Worm (Caenorhabditis elegans) whole organism, L1 larva: Measurements from ENCODE around the gene fipr-7.

Experiments
- C04F5.9 ChIP-seq: sonication (generic microtip); optimal IDR thresholded peaks from 2 replicates; lab custom pipeline; 2016; ENCODE audit warnings: missing genetic modification characterization, missing compliant biosample characterization
- C16A3.4 ChIP-seq: fragments of 150-350 bp; optimal IDR thresholded peaks from 2 replicates; lab custom pipeline; 2014; ENCODE audit warnings: missing biosample characterization, missing genetic modification characterization
- Y116A8C.19 ChIP-seq: sonication (generic microtip); optimal IDR thresholded peaks from 2 replicates; lab custom pipeline; 2016; ENCODE audit warnings: missing compliant biosample characterization, missing genetic modification characterization, borderline replicate concordance
- aha-1 ChIP-seq: fragments of 150-350 bp; optimal IDR thresholded peaks from 2 replicates; lab custom pipeline; 2014; ENCODE audit warnings: missing biosample characterization, missing genetic modification characterization
- alr-1 ChIP-seq: fragments of 200-800 bp; sonication (Bioruptor generic); optimal IDR thresholded peaks from 2 replicates; lab custom pipeline; 2018; ENCODE audit warnings: borderline replicate concordance, mild to moderate bottlenecking, missing genetic modification characterization, missing compliant biosample characterization
- ceh-8 ChIP-seq: fragments of 200-800 bp; sonication (Bioruptor generic); optimal IDR thresholded peaks from 2 replicates; lab custom pipeline; 2018; ENCODE audit warnings: mild to moderate bottlenecking, missing genetic modification characterization, moderate library complexity, missing compliant biosample characterization
- ceh-82 ChIP-seq, 3 experiments: fragments of 150-350 bp in 1 of 3; sonication (generic microtip) in 2 of 3; optimal IDR thresholded peaks; 2 replicates each; lab custom pipeline; 2014 to 2017; ENCODE audit warnings: missing biosample characterization in 3 of 3, missing genetic modification characterization in 3 of 3
- ceh-88 ChIP-seq: fragments of 200-800 bp; sonication (Bioruptor generic); IDR thresholded peaks from 2 replicates; pipeline ENCODE4 v1.3.6; 2022; ENCODE audit warnings: missing genetic modification characterization, missing compliant biosample characterization
- ceh-90 ChIP-seq: sonication (generic microtip); optimal IDR thresholded peaks from 2 replicates; lab custom pipeline; 2016; ENCODE audit warnings: missing genetic modification characterization, missing compliant biosample characterization
- ces-1 ChIP-seq: fragments of 150-350 bp; optimal IDR thresholded peaks from 2 replicates; lab custom pipeline; 2014; ENCODE audit warnings: missing biosample characterization, missing genetic modification reagents, missing genetic modification characterization
- dpl-1 ChIP-seq, 3 experiments: fragments of 150-350 bp in 2 of 3; sonication (generic microtip) in 1 of 3; optimal IDR thresholded peaks; 2 replicates each; lab custom pipeline; 2014 to 2017; ENCODE audit warnings: missing biosample characterization in 3 of 3, missing genetic modification characterization in 3 of 3, missing genetic modification reagents in 3 of 3
- dsc-1 ChIP-seq: sonication (generic microtip); optimal IDR thresholded peaks from 2 replicates; lab custom pipeline; 2016; ENCODE audit warnings: mild to moderate bottlenecking, missing genetic modification characterization, missing compliant biosample characterization
- efl-1 ChIP-seq, 4 experiments: fragments of 150-350 bp; optimal IDR thresholded peaks in 3 of 4; peaks in 1 of 4; 1 replicate in 1 of 4; 2 replicates in 3 of 4; lab custom pipeline; 2014; ENCODE audit warnings: missing biosample characterization in 2 of 4, missing genetic modification characterization in 2 of 4, missing genetic modification reagents in 2 of 4
- efl-3 ChIP-seq: fragments of 200-800 bp; sonication (Bioruptor generic); optimal IDR thresholded peaks from 2 replicates; lab custom pipeline; 2018; ENCODE audit warnings: mild to moderate bottlenecking, missing genetic modification characterization, missing compliant biosample characterization
- egl-13 ChIP-seq: sonication (generic microtip); optimal IDR thresholded peaks from 2 replicates; lab custom pipeline; 2016; ENCODE audit warnings: missing genotype, missing genetic modification reagents, missing genetic modification characterization, missing compliant biosample characterization
- egl-27 ChIP-seq, 2 experiments: fragments of 150-350 bp in 1 of 2; sonication (generic microtip); optimal IDR thresholded peaks; 3 replicates each; lab custom pipeline; 2017 to 2018; ENCODE audit warnings: missing biosample characterization in 2 of 2, missing genetic modification characterization in 2 of 2, missing genetic modification reagents in 2 of 2
- ets-5 ChIP-seq: fragments of 200-800 bp; sonication (Bioruptor generic); IDR thresholded peaks from 2 replicates; pipeline ENCODE4 v1.3.6; 2022; ENCODE audit warnings: missing genetic modification characterization, missing compliant biosample characterization
- fkh-10 ChIP-seq: sonication (generic microtip); optimal IDR thresholded peaks from 2 replicates; lab custom pipeline; 2017; ENCODE audit warnings: missing biosample characterization, missing genetic modification reagents, missing genetic modification characterization
- fkh-4 ChIP-seq: sonication (generic microtip); optimal IDR thresholded peaks from 2 replicates; lab custom pipeline; 2016; ENCODE audit warnings: missing compliant biosample characterization, missing genetic modification characterization, borderline replicate concordance
- fkh-8 ChIP-seq: sonication (generic microtip); optimal IDR thresholded peaks from 2 replicates; lab custom pipeline; 2016; ENCODE audit warnings: mild to moderate bottlenecking, missing genetic modification characterization, missing compliant biosample characterization
- fos-1 ChIP-seq: fragments of 150-350 bp; optimal IDR thresholded peaks from 2 replicates; lab custom pipeline; 2014; ENCODE audit warnings: missing biosample characterization, missing genetic modification characterization
- grh-1 ChIP-seq: fragments of 200-800 bp; sonication (Bioruptor generic); IDR thresholded peaks from 2 replicates; pipeline ENCODE4 v1.3.6; 2022; ENCODE audit warnings: missing genetic modification reagents, missing genetic modification characterization, missing compliant biosample characterization
- irx-1 ChIP-seq: sonication (generic microtip); optimal IDR thresholded peaks from 2 replicates; lab custom pipeline; 2016; ENCODE audit warnings: missing genetic modification characterization, missing compliant biosample characterization
- isw-1 ChIP-seq: fragments of 200-800 bp; sonication (Bioruptor generic); IDR thresholded peaks from 2 replicates; pipeline ENCODE4 v1.3.6; 2022; ENCODE audit warnings: missing genetic modification characterization, missing compliant biosample characterization
- jun-1 ChIP-seq: fragments of 150-350 bp; optimal IDR thresholded peaks from 2 replicates; lab custom pipeline; 2014; ENCODE audit warnings: missing biosample characterization, missing genetic modification reagents, missing genetic modification characterization
- lin-14 ChIP-seq: fragments of 200-800 bp; sonication (Bioruptor generic); optimal IDR thresholded peaks from 2 replicates; lab custom pipeline; 2018; ENCODE audit warnings: mild to moderate bottlenecking, missing genetic modification characterization, moderate library complexity, missing compliant biosample characterization
- lin-15B ChIP-seq: fragments of 150-350 bp; sonication (generic microtip); optimal IDR thresholded peaks from 3 replicates; lab custom pipeline; 2014; ENCODE audit warnings: missing biosample characterization, missing genetic modification characterization
- lin-35 ChIP-seq, 2 experiments: fragments of 150-350 bp; optimal IDR thresholded peaks; 2 replicates each; lab custom pipeline; 2014; ENCODE audit warnings: missing biosample characterization in 2 of 2, missing genetic modification characterization in 2 of 2, missing genetic modification reagents in 2 of 2
- lsy-2 ChIP-seq, 2 experiments: fragments of 150-350 bp; optimal IDR thresholded peaks; 2 replicates each; lab custom pipeline; 2014; ENCODE audit warnings: missing biosample characterization in 2 of 2, missing genetic modification characterization in 2 of 2
- mab-9 ChIP-seq: fragments of 200-800 bp; sonication (Bioruptor generic); IDR thresholded peaks from 2 replicates; pipeline ENCODE4 v1.3.6; 2022; ENCODE audit warnings: missing genetic modification reagents, missing genetic modification characterization, missing compliant biosample characterization
- mep-1 ChIP-seq: fragments of 150-350 bp; optimal IDR thresholded peaks from 2 replicates; lab custom pipeline; 2014; ENCODE audit warnings: missing biosample characterization, missing genetic modification characterization
- nhr-20 ChIP-seq: sonication (generic microtip); optimal IDR thresholded peaks from 2 replicates; lab custom pipeline; 2016; ENCODE audit warnings: mild to moderate bottlenecking, missing genetic modification characterization, missing compliant biosample characterization
- nhr-28 ChIP-seq: fragments of 150-350 bp; optimal IDR thresholded peaks from 2 replicates; lab custom pipeline; 2014; ENCODE audit warnings: missing biosample characterization, missing genetic modification characterization
- nhr-47 ChIP-seq: sonication (generic microtip); optimal IDR thresholded peaks from 2 replicates; lab custom pipeline; 2016; ENCODE audit warnings: mild to moderate bottlenecking, missing genetic modification characterization, moderate library complexity, missing compliant biosample characterization
- nhr-71 ChIP-seq: sonication (generic microtip); optimal IDR thresholded peaks from 2 replicates; lab custom pipeline; 2016; ENCODE audit warnings: mild to moderate bottlenecking, missing genetic modification characterization, moderate library complexity, missing compliant biosample characterization
- nhr-90 ChIP-seq: sonication (generic microtip); optimal IDR thresholded peaks from 2 replicates; lab custom pipeline; 2016; ENCODE audit warnings: mild to moderate bottlenecking, missing genetic modification characterization, missing compliant biosample characterization; ENCODE audit not compliant: poor library complexity
- pax-3 ChIP-seq: fragments of 200-800 bp; sonication (Bioruptor generic); optimal IDR thresholded peaks from 2 replicates; lab custom pipeline; 2018; ENCODE audit warnings: mild to moderate bottlenecking, missing genetic modification characterization, moderate library complexity, missing compliant biosample characterization
- pqm-1 ChIP-seq: sonication (generic microtip); optimal IDR thresholded peaks from 3 replicates; lab custom pipeline; 2017; ENCODE audit warnings: missing biosample characterization, missing genetic modification characterization
- rnt-1 ChIP-seq: sonication (generic microtip); optimal IDR thresholded peaks from 2 replicates; lab custom pipeline; 2016; ENCODE audit warnings: mild to moderate bottlenecking, missing genetic modification characterization, moderate library complexity, missing compliant biosample characterization
- skn-1 ChIP-seq: fragments of 150-350 bp; optimal IDR thresholded peaks from 2 replicates; lab custom pipeline; 2014; ENCODE audit warnings: missing biosample characterization, missing genetic modification characterization
- snu-23 ChIP-seq: sonication (generic microtip); optimal IDR thresholded peaks from 2 replicates; lab custom pipeline; 2016; ENCODE audit warnings: missing genetic modification characterization, missing compliant biosample characterization
- swsn-7 ChIP-seq: sonication (generic microtip); optimal IDR thresholded peaks from 2 replicates; lab custom pipeline; 2016; ENCODE audit warnings: missing genetic modification characterization, missing compliant biosample characterization
- tbx-2 ChIP-seq: sonication (generic microtip); optimal IDR thresholded peaks from 2 replicates; lab custom pipeline; 2016; ENCODE audit warnings: missing genetic modification characterization, missing compliant biosample characterization
- unc-86 ChIP-seq: sonication (generic microtip); optimal IDR thresholded peaks from 2 replicates; lab custom pipeline; 2016; ENCODE audit warnings: missing genetic modification characterization, missing compliant biosample characterization
- vab-15 ChIP-seq: sonication (generic microtip); optimal IDR thresholded peaks from 2 replicates; lab custom pipeline; 2017; ENCODE audit warnings: missing genotype, mild to moderate bottlenecking, missing genetic modification characterization, missing compliant biosample characterization
- xbp-1 ChIP-seq: sonication (generic microtip); optimal IDR thresholded peaks from 2 replicates; lab custom pipeline; 2016; ENCODE audit warnings: missing genetic modification characterization, missing compliant biosample characterization
- zag-1 ChIP-seq: fragments of 150-350 bp; optimal IDR thresholded peaks from 2 replicates; lab custom pipeline; 2014; ENCODE audit warnings: missing biosample characterization, missing genetic modification characterization
- zip-4 ChIP-seq: fragments of 200-800 bp; sonication (Bioruptor generic); optimal IDR thresholded peaks from 2 replicates; lab custom pipeline; 2018; ENCODE audit warnings: mild to moderate bottlenecking, missing genetic modification characterization, moderate library complexity, missing compliant biosample characterization
- ztf-4 ChIP-seq: fragments of 150-350 bp; optimal IDR thresholded peaks from 2 replicates; lab custom pipeline; 2014; ENCODE audit warnings: missing biosample characterization, missing genetic modification characterization

The fipr-7 gene

DNA sequence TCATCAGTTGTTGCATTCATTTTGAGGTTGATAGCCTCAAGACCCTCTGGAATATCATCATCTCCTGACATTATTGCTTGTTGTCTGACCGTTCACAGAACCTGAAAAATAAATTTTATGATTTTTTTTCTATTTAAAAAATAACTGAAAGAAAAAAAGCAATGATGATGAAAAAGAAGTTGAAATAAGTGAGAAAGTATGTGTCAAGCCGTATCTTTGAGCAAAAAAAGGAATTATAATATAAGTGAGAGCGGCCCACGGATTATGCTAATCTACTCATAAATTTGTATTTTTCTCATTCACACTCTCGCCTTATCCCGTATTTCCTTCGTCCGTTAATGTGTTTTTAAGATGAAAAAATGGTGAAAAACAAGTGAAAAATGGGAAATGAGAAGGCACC is 40.6 kb downstream of the fipr-7 start, which contains the start of gene ric-4:
ric-4 (minus strand) TSS at position 101 of the 400 bp plus-strand sequence.
- TF ChIP-seq egl-27 (tag; optimal IDR thresholded peaks at IDR 0.05; lab: Kevin White, UChicago) (no peak), dsc-1 (tag; lab: Kevin White, UChicago) (peak; percentile 14)

DNA sequence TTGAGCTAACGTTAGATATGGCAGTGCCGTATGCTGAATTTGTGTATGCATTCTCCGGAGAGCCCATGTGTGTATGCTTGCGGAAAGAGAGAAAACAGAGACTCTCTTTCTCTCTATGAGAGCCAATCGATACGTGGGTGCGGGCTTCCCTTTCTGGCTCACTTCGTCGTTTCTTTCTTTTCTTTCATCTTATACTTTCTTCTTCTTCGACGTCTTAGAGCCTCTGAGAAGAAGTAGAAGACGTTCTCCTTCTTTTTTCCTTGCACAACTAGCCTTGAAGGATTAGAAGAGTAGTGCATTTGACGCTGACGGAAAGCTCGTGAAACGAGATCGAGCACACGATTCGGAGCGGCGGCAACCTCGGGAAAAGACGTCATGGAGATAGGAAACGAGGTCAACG is 44.2 kb downstream of the fipr-7 start:
- TF ChIP-seq xbp-1 (tag; lab: Kevin White, UChicago) (peak; percentile 8), tbx-2 (peak; percentile 59), lin-15B (tag; lab: Kevin White, UChicago) (no peak), mab-9 (0 out of 2 replicates have a peak, but pooled peaks have one; percentile 44), fkh-8 (tag; lab: Kevin White, UChicago) (peak; percentile 79), nhr-90 (no peak), efl-1 (optimal IDR thresholded peaks at IDR 0.05; lab: Kevin White, UChicago) (peak; percentile 35 to 41), efl-1 (GFP tag; optimal IDR thresholded peaks at IDR 0.05 in 1 of 2; lab: Kevin White, UChicago) (no peak), ceh-90 (no peak), lsy-2 (tag; optimal IDR thresholded peaks at IDR 0.05; lab: Kevin White, UChicago) (peak; percentile 6 to 57), unc-86 (tag; lab: Kevin White, UChicago) (peak; percentile 46), irx-1 (tag; lab: Kevin White, UChicago) (peak; percentile 32), vab-15 (tag; lab: Kevin White, UChicago) (no peak), fos-1 (tag; lab: Kevin White, UChicago) (no peak), Y116A8C.19 (tag; lab: Kevin White, UChicago) (no peak), lin-35 (GFP tag; optimal IDR thresholded peaks at IDR 0.05; lab: Kevin White, UChicago) (peak in 1 of 2 experiments; percentile 42), dpl-1 (GFP tag; optimal IDR thresholded peaks at IDR 0.05; lab: Kevin White, UChicago) (peak in 1 of 3 experiments; percentile 0), C04F5.9 (no peak), mep-1 (tag; lab: Kevin White, UChicago) (peak; percentile 15), ztf-4 (tag; lab: Kevin White, UChicago) (peak; percentile 1), ets-5 (GFP tag; lab: Robert Waterston, UW) (no peak), isw-1 (GFP tag; lab: Robert Waterston, UW) (no peak; the same call in none of the 2 replicates), dsc-1 (tag; lab: Kevin White, UChicago) (no peak), ceh-88 (GFP tag; lab: Robert Waterston, UW) (no peak), zag-1 (tag; lab: Kevin White, UChicago) (peak; percentile 53), jun-1 (tag; lab: Kevin White, UChicago) (peak; percentile 33), nhr-47 (tag; lab: Kevin White, UChicago) (peak; percentile 56), ceh-82 (tag; optimal IDR thresholded peaks at IDR 0.05; lab: Kevin White, UChicago) (peak; percentile 29 to 73 (median 46)), rnt-1 (tag; lab: Kevin White, UChicago) (no peak), C16A3.4 (tag; lab: Kevin White, UChicago) (no peak), nhr-28 (tag; lab: Kevin White, UChicago) (no peak), ceh-8 (no peak), aha-1 (tag; lab: Kevin White, UChicago) (no peak), snu-23 (GFP tag; lab: Kevin White, UChicago) (peak; percentile 29), nhr-20 (tag; lab: Kevin White, UChicago) (no peak), grh-1 (GFP tag; lab: Robert Waterston, UW) (no peak), pax-3 (tag; lab: Kevin White, UChicago) (peak; percentile 21), lin-14 (GFP tag; lab: Kevin White, UChicago) (peak; percentile 86), swsn-7 (tag; lab: Kevin White, UChicago) (peak; percentile 60), ces-1 (no peak), fkh-4 (tag; lab: Kevin White, UChicago) (no peak), fkh-10 (GFP tag; lab: Kevin White, UChicago) (peak; percentile 80), skn-1 (tag; lab: Kevin White, UChicago) (peak; percentile 44), alr-1 (tag; lab: Kevin White, UChicago) (no peak), zip-4 (GFP tag; lab: Kevin White, UChicago) (no peak), nhr-71 (tag; lab: Kevin White, UChicago) (peak; percentile 56), pqm-1 (tag; lab: Kevin White, UChicago) (no peak), egl-13 (peak; percentile 45), efl-3 (GFP tag; lab: Kevin White, UChicago) (no peak)
- TF ChIP-seq, all 84 proteins: peak for 24
